Worm (Caenorhabditis elegans) whole organism, L2 larva: ENCODE results near the gene C06H5.6.
"Not testable (repeated sequence)": the region's sequence is repeated elsewhere in the genome, so short reads cannot be mapped to it uniquely, and the experiment has no call there.

Experiments
- C34F6.9 ChIP-seq: fragments of 150-350 bp; optimal IDR thresholded peaks from 2 replicates; lab custom pipeline; 2014; ENCODE audit warnings: missing biosample characterization, missing genetic modification characterization
- F13H6.1 ChIP-seq: sonication (generic microtip); optimal IDR thresholded peaks from 2 replicates; lab custom pipeline; 2016; ENCODE audit warnings: missing genetic modification characterization, missing compliant biosample characterization
- R02D3.7 ChIP-seq: fragments of 150-350 bp; optimal IDR thresholded peaks from 2 replicates; lab custom pipeline; 2014; ENCODE audit warnings: missing biosample characterization, missing genetic modification characterization
- Y55F3AM.14 ChIP-seq: fragments of 200-800 bp; sonication (Bioruptor generic); optimal IDR thresholded peaks from 2 replicates; lab custom pipeline; 2018; ENCODE audit warnings: mild to moderate bottlenecking, missing genetic modification characterization, missing compliant biosample characterization
- ZK546.5 ChIP-seq: sonication (generic microtip); optimal IDR thresholded peaks from 2 replicates; lab custom pipeline; 2017; ENCODE audit warnings: missing biosample characterization, missing genetic modification characterization
- alr-1 ChIP-seq: fragments of 150-350 bp; optimal IDR thresholded peaks from 2 replicates; lab custom pipeline; 2014; ENCODE audit warnings: missing biosample characterization, missing genetic modification characterization
- aly-2 ChIP-seq: fragments of 150-350 bp; optimal IDR thresholded peaks from 2 replicates; lab custom pipeline; 2014; ENCODE audit warnings: missing biosample characterization, missing genetic modification characterization
- ama-1 ChIP-seq: fragments of 150-350 bp; optimal IDR thresholded peaks from 2 replicates; lab custom pipeline; 2018; ENCODE audit warnings: inconsistent platforms
- blmp-1 ChIP-seq: sonication (generic microtip); optimal IDR thresholded peaks from 2 replicates; lab custom pipeline; 2017; ENCODE audit warnings: missing genetic modification characterization, mild to moderate bottlenecking, missing compliant biosample characterization, antibody characterized with exemption, moderate library complexity; ENCODE audit not compliant: insufficient read depth
- ceh-16 ChIP-seq: fragments of 150-350 bp; optimal IDR thresholded peaks from 2 replicates; lab custom pipeline; 2014; ENCODE audit warnings: missing biosample characterization, missing genetic modification characterization
- ceh-82 ChIP-seq: fragments of 150-350 bp; optimal IDR thresholded peaks from 2 replicates; lab custom pipeline; 2014; ENCODE audit warnings: missing biosample characterization, missing genetic modification characterization
- egl-27 ChIP-seq: sonication (generic microtip); optimal IDR thresholded peaks from 3 replicates; lab custom pipeline; 2017; ENCODE audit warnings: missing biosample characterization, missing genetic modification reagents, missing genetic modification characterization
- elt-1 ChIP-seq: fragments of 150-350 bp; optimal IDR thresholded peaks from 2 replicates; lab custom pipeline; 2014; ENCODE audit warnings: missing biosample characterization, missing genetic modification characterization
- fos-1 ChIP-seq: fragments of 150-350 bp; optimal IDR thresholded peaks from 2 replicates; lab custom pipeline; 2014; ENCODE audit warnings: missing biosample characterization, missing genetic modification characterization
- gmeb-1 ChIP-seq: fragments of 150-350 bp; optimal IDR thresholded peaks from 2 replicates; lab custom pipeline; 2014; ENCODE audit warnings: missing biosample characterization, missing genetic modification characterization
- lin-11 ChIP-seq: fragments of 150-350 bp; sonication (generic microtip); optimal IDR thresholded peaks from 2 replicates; lab custom pipeline; 2014; ENCODE audit warnings: missing biosample characterization, missing genetic modification characterization, inconsistent platforms, mixed read lengths
- lin-13 ChIP-seq: fragments of 150-350 bp; optimal IDR thresholded peaks from 2 replicates; lab custom pipeline; 2014; ENCODE audit warnings: missing biosample characterization, missing genetic modification reagents, missing genetic modification characterization
- lin-39 ChIP-seq: fragments of 150-350 bp; optimal IDR thresholded peaks from 2 replicates; lab custom pipeline; 2014; ENCODE audit warnings: missing biosample characterization, missing genetic modification reagents, missing genetic modification characterization
- lsy-2 ChIP-seq, 2 experiments: fragments of 150-350 bp in 1 of 2; sonication (generic microtip) in 1 of 2; optimal IDR thresholded peaks; 2 replicates each; lab custom pipeline; 2014 to 2017; ENCODE audit warnings: missing biosample characterization in 2 of 2, missing genetic modification characterization in 2 of 2
- mbf-1 ChIP-seq: sonication (generic microtip); optimal IDR thresholded peaks from 2 replicates; lab custom pipeline; 2017; ENCODE audit warnings: missing biosample characterization, missing genetic modification characterization
- mdl-1 ChIP-seq, 2 experiments: fragments of 150-350 bp in 1 of 2; sonication (generic microtip) in 1 of 2; optimal IDR thresholded peaks; 2 replicates each; lab custom pipeline; 2017; ENCODE audit warnings: missing biosample characterization in 2 of 2, missing genetic modification characterization in 2 of 2
- nhr-10 ChIP-seq: sonication (generic microtip); optimal IDR thresholded peaks from 2 replicates; lab custom pipeline; 2017; ENCODE audit warnings: missing biosample characterization, missing genetic modification characterization
- nhr-11 ChIP-seq: fragments of 150-350 bp; optimal IDR thresholded peaks from 2 replicates; lab custom pipeline; 2014; ENCODE audit warnings: missing biosample characterization, missing genetic modification characterization
- nhr-12 ChIP-seq: fragments of 150-350 bp; optimal IDR thresholded peaks from 2 replicates; lab custom pipeline; 2014; ENCODE audit warnings: missing biosample characterization, missing genetic modification characterization
- nhr-129 ChIP-seq: fragments of 150-350 bp; optimal IDR thresholded peaks from 2 replicates; lab custom pipeline; 2014; ENCODE audit warnings: missing biosample characterization, missing genetic modification characterization
- nhr-21 ChIP-seq: fragments of 150-350 bp; optimal IDR thresholded peaks from 2 replicates; lab custom pipeline; 2014; ENCODE audit warnings: missing biosample characterization, missing genetic modification characterization
- nhr-23 ChIP-seq: fragments of 150-350 bp; optimal IDR thresholded peaks from 2 replicates; lab custom pipeline; 2014; ENCODE audit warnings: missing biosample characterization, missing genetic modification reagents, missing genetic modification characterization
- nhr-237 ChIP-seq: fragments of 150-350 bp; optimal IDR thresholded peaks from 2 replicates; lab custom pipeline; 2014; ENCODE audit warnings: missing biosample characterization, missing genetic modification characterization
- nhr-25 ChIP-seq: fragments of 150-350 bp; sonication (generic microtip); optimal IDR thresholded peaks from 3 replicates; lab custom pipeline; 2014; ENCODE audit warnings: missing biosample characterization, missing genetic modification characterization
- nhr-6 ChIP-seq: fragments of 150-350 bp; optimal IDR thresholded peaks from 2 replicates; lab custom pipeline; 2014; ENCODE audit warnings: missing biosample characterization, missing genetic modification characterization
- peb-1 ChIP-seq: fragments of 150-350 bp; optimal IDR thresholded peaks from 2 replicates; lab custom pipeline; 2014; ENCODE audit warnings: missing biosample characterization, missing genetic modification characterization
- skn-1 ChIP-seq: sonication (generic microtip); optimal IDR thresholded peaks from 2 replicates; lab custom pipeline; 2017; ENCODE audit warnings: missing biosample characterization, missing genetic modification characterization
- sma-3 ChIP-seq: sonication (generic microtip); optimal IDR thresholded peaks from 2 replicates; lab custom pipeline; 2016; ENCODE audit warnings: missing genetic modification reagents, missing genetic modification characterization, missing compliant biosample characterization
- sma-9 ChIP-seq, 2 experiments: fragments of 150-350 bp in 1 of 2; sonication (generic microtip) in 1 of 2; optimal IDR thresholded peaks; 2 replicates each; lab custom pipeline; 2014 to 2016; ENCODE audit warnings: missing genetic modification characterization in 2 of 2, mild to moderate bottlenecking in 1 of 2, missing biosample characterization in 1 of 2, missing compliant biosample characterization in 1 of 2, missing genetic modification reagents in 1 of 2, moderate library complexity in 1 of 2
- snpc-4 ChIP-seq: fragments of 150-350 bp; optimal IDR thresholded peaks from 2 replicates; lab custom pipeline; 2014; ENCODE audit warnings: missing biosample characterization, missing genetic modification characterization
- unc-39 ChIP-seq: fragments of 150-350 bp; optimal IDR thresholded peaks from 2 replicates; lab custom pipeline; 2014; ENCODE audit warnings: missing biosample characterization, missing genetic modification characterization
- unc-55 ChIP-seq: fragments of 150-350 bp; sonication (generic microtip); optimal IDR thresholded peaks from 3 replicates; lab custom pipeline; 2014; ENCODE audit warnings: missing biosample characterization, missing genetic modification reagents, missing genetic modification characterization
- unc-62 ChIP-seq: fragments of 150-350 bp; optimal IDR thresholded peaks from 2 replicates; lab custom pipeline; 2014; ENCODE audit warnings: missing biosample characterization, missing genetic modification reagents, missing genetic modification characterization
- ztf-1 ChIP-seq: fragments of 200-800 bp; sonication (Bioruptor generic); conservative IDR thresholded peaks from 2 replicates; pipeline ENCODE4 v1.3.6; 2022; ENCODE audit warnings: missing genetic modification characterization, missing compliant biosample characterization
- ztf-11 ChIP-seq: sonication (generic microtip); optimal IDR thresholded peaks from 2 replicates; lab custom pipeline; 2017; ENCODE audit warnings: missing biosample characterization, missing genetic modification characterization
- ztf-4 ChIP-seq: fragments of 150-350 bp; optimal IDR thresholded peaks from 2 replicates; lab custom pipeline; 2014; ENCODE audit warnings: missing biosample characterization, missing genetic modification characterization

Gene C06H5.6

DNA sequence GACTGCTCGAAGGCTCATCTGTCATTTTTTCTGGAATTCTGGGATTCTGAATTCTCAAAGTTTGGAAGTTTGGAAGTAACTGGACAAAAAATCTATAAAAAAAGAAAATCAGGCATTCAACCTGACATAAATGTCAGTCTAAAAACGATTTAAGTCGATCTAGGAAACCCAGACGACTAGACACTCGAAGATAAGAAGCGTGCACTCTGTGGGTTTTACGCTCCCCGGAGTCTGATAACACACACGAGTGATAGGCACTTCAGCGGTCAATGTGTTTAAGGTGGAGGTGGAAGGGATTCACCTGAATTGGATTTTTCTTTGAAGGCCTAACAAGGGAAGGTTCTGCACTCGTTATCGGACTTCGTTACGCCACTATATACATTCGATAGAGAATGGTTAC, at the start of gene C06H5.6:
TSS of gene C06H5.6 (minus strand) at position 46 of the 400 bp plus-strand sequence.
- TF ChIP-seq egl-27 (tag; lab: Kevin White, UChicago) (no peak), nhr-129 (no peak), fos-1 (tag; lab: Kevin White, UChicago) (peak; percentile 35)

DNA sequence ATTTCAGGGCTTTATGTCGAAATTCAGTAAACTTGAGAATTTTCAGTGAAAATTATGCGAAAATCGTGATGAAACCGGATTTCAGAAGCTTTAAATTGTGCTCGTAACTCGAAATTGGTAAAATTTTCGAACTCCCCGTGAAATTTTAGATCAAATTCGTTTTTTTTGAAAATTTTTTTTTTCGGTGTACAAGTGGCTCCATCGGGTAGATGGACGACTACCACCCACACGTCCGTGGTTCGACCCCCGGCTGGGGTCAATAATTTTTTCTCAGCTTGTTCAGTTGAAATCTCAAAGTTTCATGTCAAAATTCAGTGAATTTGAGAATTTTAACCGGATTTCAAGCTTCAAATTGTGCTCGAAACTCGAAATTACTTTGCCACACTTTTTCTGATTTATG, 47.1 kb upstream of the C06H5.6 start:
- TF ChIP-seq nhr-23 (tag; lab: Kevin White, UChicago), result no peak
- no peak for TF ChIP-seq mbf-1 (tag; lab: Kevin White, UChicago)
- no peak for TF ChIP-seq peb-1 (tag; lab: Kevin White, UChicago)
- no peak for TF ChIP-seq aly-2
- TF ChIP-seq nhr-10 (tag; lab: Kevin White, UChicago), result no peak
- no peak for TF ChIP-seq gmeb-1 (tag; lab: Kevin White, UChicago)
- TF ChIP-seq nhr-12 (tag; lab: Kevin White, UChicago), result no peak
- no peak for TF ChIP-seq ztf-4 (tag; lab: Kevin White, UChicago)
- no peak for TF ChIP-seq unc-62

DNA sequence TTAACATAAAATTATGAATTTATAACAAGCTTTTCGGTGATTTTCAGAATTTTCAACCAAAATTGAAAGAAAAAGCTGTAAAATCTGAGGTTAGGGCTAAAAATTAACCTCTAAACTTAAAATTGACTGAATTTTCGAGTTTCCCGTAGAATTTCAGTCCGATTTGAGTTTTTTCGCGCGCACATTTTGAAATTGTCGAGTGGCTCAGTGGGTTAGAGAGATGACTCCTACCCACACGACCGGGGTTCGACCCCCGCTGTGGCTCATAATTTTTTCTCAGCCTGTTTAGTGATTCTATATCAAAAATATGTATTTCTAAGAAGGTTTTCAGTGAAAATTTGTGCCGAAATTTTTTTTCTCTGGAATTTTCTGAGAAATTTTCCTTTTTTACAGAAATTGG, 43.0 kb upstream of the C06H5.6 start:
- TF ChIP-seq peb-1 (tag; lab: Kevin White, UChicago), result no peak

DNA sequence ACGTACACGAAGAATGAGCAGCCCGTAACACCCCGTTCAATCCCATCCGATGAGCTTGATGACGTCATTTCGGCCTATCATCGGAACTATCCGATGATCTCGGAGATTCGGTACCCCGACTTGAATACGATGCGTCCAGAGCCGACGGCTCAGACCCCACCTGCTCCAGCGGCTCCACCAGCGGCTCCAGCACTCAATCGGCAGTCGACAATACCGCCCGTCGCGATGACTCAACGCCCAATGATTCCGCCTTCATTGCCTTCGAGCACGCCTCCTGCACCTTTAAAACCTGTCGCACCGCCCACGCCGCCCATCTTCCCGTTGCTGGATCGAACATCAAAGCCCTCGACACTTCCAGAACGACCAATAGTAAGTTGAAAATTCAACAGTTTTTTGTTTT, 39.3 kb upstream of the C06H5.6 start:
- TF ChIP-seq R02D3.7 (tag; lab: Kevin White, UChicago) (no peak), fos-1 (tag; lab: Kevin White, UChicago) (no peak), nhr-10 (tag; lab: Kevin White, UChicago) (no peak), blmp-1 (tag; lab: Kevin White, UChicago) (no peak), peb-1 (tag; lab: Kevin White, UChicago) (no peak), aly-2 (no peak), lin-13 (no peak), skn-1 (tag; lab: Kevin White, UChicago) (no peak), ztf-1 (no peak), nhr-237 (tag; lab: Kevin White, UChicago) (no peak), sma-9 (GFP tag; optimal IDR thresholded peaks at IDR 0.05; lab: Kevin White, UChicago) (no peak), sma-9 (tag; optimal IDR thresholded peaks at IDR 0.05; lab: Kevin White, UChicago) (no peak), snpc-4 (tag; lab: Kevin White, UChicago) (no peak), ceh-16 (tag; lab: Kevin White, UChicago) (no peak), unc-62 (no peak), Y55F3AM.14 (GFP tag; lab: Kevin White, UChicago) (no peak), ztf-11 (no peak), unc-55 (GFP tag; lab: Kevin White, UChicago) (no peak), unc-39 (tag; lab: Kevin White, UChicago) (no peak), nhr-25 (tag; lab: Kevin White, UChicago) (no peak), F13H6.1 (tag; lab: Kevin White, UChicago) (no peak)

DNA sequence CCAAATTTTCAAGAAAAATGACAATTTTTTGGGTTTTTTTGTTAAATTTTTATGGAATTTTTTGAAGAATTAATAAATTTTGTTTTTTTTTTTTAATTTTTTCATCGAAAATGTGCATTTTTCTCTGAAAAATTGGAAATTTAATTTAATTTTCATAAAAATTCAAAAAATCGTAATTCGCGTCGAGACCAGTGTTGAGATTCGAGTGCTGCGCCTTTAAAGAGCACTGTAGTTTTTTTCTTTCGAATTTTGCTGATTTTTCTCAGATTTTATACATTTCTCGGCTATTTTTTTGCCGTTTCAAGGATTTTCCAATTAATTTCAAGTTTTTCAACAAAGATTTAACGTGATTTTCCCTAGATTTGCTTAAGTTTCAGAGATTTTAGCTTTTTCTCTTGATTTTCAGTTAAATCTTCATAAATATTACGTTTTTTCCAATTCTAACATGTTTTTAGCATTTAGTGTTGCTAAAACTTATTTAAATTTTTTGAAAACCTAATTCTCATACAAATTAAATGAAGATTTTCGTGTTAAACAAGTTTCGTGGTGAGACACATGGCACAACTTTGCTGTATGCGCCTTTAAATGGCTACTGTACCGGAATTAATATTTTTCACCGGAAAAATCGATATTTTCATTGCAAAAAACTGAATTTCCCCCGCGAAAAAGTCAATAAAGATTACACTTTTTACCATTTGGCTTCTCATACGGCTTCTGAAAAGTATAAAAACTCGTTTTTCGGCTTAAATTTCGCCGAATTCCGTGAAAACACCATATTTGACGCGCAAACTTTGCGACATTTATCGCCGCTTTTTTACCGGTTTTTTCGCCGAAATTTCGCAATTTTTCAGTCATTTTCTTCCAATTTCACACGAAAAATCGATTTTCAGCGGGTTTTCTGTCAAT, 35.6 kb upstream of the C06H5.6 start, which contains the start of gene usp-50:
TSS of gene usp-50 (plus strand) at position 822 of the 906 bp plus-strand sequence.
- TF ChIP-seq alr-1; nhr-237 (tag; lab: Kevin White, UChicago); nhr-6 (tag; lab: Kevin White, UChicago): not testable (repeated sequence)

DNA sequence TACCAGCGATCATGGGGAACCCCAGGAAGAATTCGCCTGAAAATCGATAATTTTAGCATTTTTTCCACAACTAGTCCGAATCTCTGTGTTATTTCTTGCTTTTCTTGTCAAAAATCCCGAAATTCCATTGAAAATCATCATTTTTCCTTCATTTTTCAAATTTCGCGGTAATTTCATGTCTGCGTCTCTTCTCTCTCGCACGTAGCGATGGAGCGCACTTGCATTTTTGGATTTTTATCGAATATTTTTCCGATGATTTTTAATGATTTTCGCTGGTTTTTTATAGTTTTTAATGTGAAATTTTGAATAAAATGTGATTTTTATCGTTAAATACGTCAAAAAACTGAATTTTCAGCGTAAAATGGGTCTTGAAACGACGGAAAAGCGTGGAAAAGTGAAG, 32.6 kb upstream of the C06H5.6 start, which contains the start of gene E01B7.2:
TSS of gene E01B7.2 (plus strand) at position 350 of the 400 bp plus-strand sequence.
- peak; percentile 65 for TF ChIP-seq nhr-21 (tag; lab: Kevin White, UChicago)
- TF ChIP-seq mdl-1 (tag; optimal IDR thresholded peaks at IDR 0.05; lab: Kevin White, UChicago), result no peak
- TF ChIP-seq lin-39 (tag; lab: Kevin White, UChicago), result no peak
- peak; percentile 13 for TF ChIP-seq ceh-82 (tag; lab: Kevin White, UChicago)
- TF ChIP-seq nhr-6 (tag; lab: Kevin White, UChicago), result peak; percentile 72
- peak; percentile 89 for TF ChIP-seq unc-55 (GFP tag; lab: Kevin White, UChicago)
- TF ChIP-seq nhr-237 (tag; lab: Kevin White, UChicago), result no peak
- no peak for TF ChIP-seq mbf-1 (tag; lab: Kevin White, UChicago)
- TF ChIP-seq ama-1, result peak; percentile 67
- peak; percentile 80 to 90 for TF ChIP-seq lsy-2 (tag; optimal IDR thresholded peaks at IDR 0.05; lab: Kevin White, UChicago)
- peak; percentile 77 for TF ChIP-seq sma-3
- no peak for TF ChIP-seq ZK546.5 (tag; lab: Kevin White, UChicago)
- no peak for TF ChIP-seq nhr-11 (tag; lab: Kevin White, UChicago)
- no peak for TF ChIP-seq ceh-16 (tag; lab: Kevin White, UChicago)
- peak; percentile 12 for TF ChIP-seq fos-1 (tag; lab: Kevin White, UChicago)
- no peak for TF ChIP-seq elt-1 (tag; lab: Kevin White, UChicago)
- peak; percentile 79 for TF ChIP-seq snpc-4 (tag; lab: Kevin White, UChicago)
- peak; percentile 17 for TF ChIP-seq lin-11
- peak; percentile 67 for TF ChIP-seq nhr-25 (tag; lab: Kevin White, UChicago)
- TF ChIP-seq lin-13, result peak; percentile 83
- TF ChIP-seq peb-1 (tag; lab: Kevin White, UChicago), result no peak
- TF ChIP-seq C34F6.9, result peak; percentile 85
